Fruit fly (Drosophila melanogaster): ENCODE measurements around the gene Proc-R.

The Proc-R gene

dm6 chrX:4684444-4684924, 23.2 kb upstream of the Proc-R start (continued):
- no peak for TF ChIP-seq lov (optimal IDR thresholded peaks at IDR 0.05)
- peak; percentile 58; the same call in 1 of the 3 replicates for TF ChIP-seq lov (GFP tag; IDR thresholded peaks at IDR 0.05)
- peak; percentile 76 for TF ChIP-seq CG13775 (GFP tag; optimal IDR thresholded peaks at IDR 0.05)
- peak; percentile 31 for TF ChIP-seq salm (tag; optimal IDR thresholded peaks at IDR 0.05)
- peak; percentile 71 for TF ChIP-seq kni (GFP tag; optimal IDR thresholded peaks at IDR 0.05)
- TF ChIP-seq HLH54F (GFP tag; optimal IDR thresholded peaks at IDR 0.05) = peak; percentile 93
- TF ChIP-seq run (tag; optimal IDR thresholded peaks at IDR 0.05) = no peak
- peak; percentile 45 for TF ChIP-seq D19A (tag; optimal IDR thresholded peaks at IDR 0.05)
- TF ChIP-seq Lpt (GFP tag; optimal IDR thresholded peaks at IDR 0.05) = no peak
- peak; percentile 85 for TF ChIP-seq chn (GFP tag; optimal IDR thresholded peaks at IDR 0.05)
- TF ChIP-seq CG13287 (GFP tag; IDR thresholded peaks at IDR 0.05; ENCODE audit: partially characterized antibody) = peak; percentile 85
- TF ChIP-seq Hmr (GFP tag; optimal IDR thresholded peaks at IDR 0.05) = peak; percentile 91
- peak; percentile 88 for TF ChIP-seq HmgZ (tag; optimal IDR thresholded peaks at IDR 0.05)
- peak; percentile 88 for TF ChIP-seq sens-2 (GFP tag; IDR thresholded peaks at IDR 0.05)
- peak; percentile 73 for TF ChIP-seq pnt (GFP tag; optimal IDR thresholded peaks at IDR 0.05)
- peak; percentile 95 for TF ChIP-seq CG12769 (tag; optimal IDR thresholded peaks at IDR 0.05)
- peak; percentile 82 for TF ChIP-seq CG7987 (GFP tag; optimal IDR thresholded peaks at IDR 0.05)
- peak; percentile 76 for TF ChIP-seq maf-S (GFP tag; optimal IDR thresholded peaks at IDR 0.05)
- TF ChIP-seq lbe (GFP tag; optimal IDR thresholded peaks at IDR 0.05) = peak; percentile 37
- no peak for TF ChIP-seq fru (optimal IDR thresholded peaks at IDR 0.05)
- TF ChIP-seq Hand (GFP tag; optimal IDR thresholded peaks at IDR 0.05) = peak; percentile 50
- peak; percentile 74 for TF ChIP-seq CG17361 (GFP tag; IDR thresholded peaks at IDR 0.05)
- peak; percentile 90 for TF ChIP-seq BEAF-32 (GFP tag; optimal IDR thresholded peaks at IDR 0.05)
- peak; percentile 61 for TF ChIP-seq NC2β (GFP tag; optimal IDR thresholded peaks at IDR 0.05)
- peak; percentile 93 for TF ChIP-seq Dbx (GFP tag; IDR thresholded peaks at IDR 0.05)
- TF ChIP-seq Gug (GFP tag; IDR thresholded peaks at IDR 0.05) = peak; percentile 93
- peak; percentile 9 for TF ChIP-seq CTCF (GFP tag; optimal IDR thresholded peaks at IDR 0.05)
- peak; percentile 68 for TF ChIP-seq CG4820 (GFP tag; optimal IDR thresholded peaks at IDR 0.05)
- TF ChIP-seq B-H1 (GFP tag; IDR thresholded peaks at IDR 0.05) = peak; percentile 75
- TF ChIP-seq amos (GFP tag; IDR thresholded peaks at IDR 0.05; ENCODE audit: partially characterized antibody) = peak; percentile 85
- peak; percentile 85 for TF ChIP-seq repo (GFP tag; optimal IDR thresholded peaks at IDR 0.05)
- peak; percentile 89 for TF ChIP-seq CG16813 (GFP tag; IDR thresholded peaks at IDR 0.05; ENCODE audit: partially characterized antibody)
- peak; percentile 23 for TF ChIP-seq gsb-n (tag; optimal IDR thresholded peaks at IDR 0.05)
- no peak for TF ChIP-seq kah (GFP tag; optimal IDR thresholded peaks at IDR 0.05)
- peak; percentile 84 for TF ChIP-seq CG6791 (GFP tag; IDR thresholded peaks at IDR 0.05; ENCODE audit: partially characterized antibody)
- peak; percentile 82 for TF ChIP-seq CG4282 (GFP tag; optimal IDR thresholded peaks at IDR 0.05)
- peak; percentile 68 for TF ChIP-seq hbn (GFP tag; IDR thresholded peaks at IDR 0.05; ENCODE audit: partially characterized antibody)
- TF ChIP-seq Dfd (GFP tag; optimal IDR thresholded peaks at IDR 0.05) = no peak
- TF ChIP-seq CG9437 (GFP tag; optimal IDR thresholded peaks at IDR 0.05) = peak; percentile 44
- peak; percentile 85 for TF ChIP-seq knrl (GFP tag; IDR thresholded peaks at IDR 0.05; ENCODE audit: partially characterized antibody)
- TF ChIP-seq CG11085 (GFP tag; IDR thresholded peaks at IDR 0.05) = peak; percentile 89
- TF ChIP-seq ci (GFP tag; IDR thresholded peaks at IDR 0.05) = peak; percentile 88
- peak; percentile 89 for TF ChIP-seq CG18599 (GFP tag; optimal IDR thresholded peaks at IDR 0.05)
- TF ChIP-seq Dip2 (GFP tag; IDR thresholded peaks at IDR 0.05) = no peak
- peak; percentile 56 for TF ChIP-seq CG6813 (GFP tag; optimal IDR thresholded peaks at IDR 0.05)
- peak; percentile 85 for TF ChIP-seq Mrtf (GFP tag; IDR thresholded peaks at IDR 0.05)
- TF ChIP-seq Awh (GFP tag; IDR thresholded peaks at IDR 0.05) = peak; percentile 87
- TF ChIP-seq CG11696 (GFP tag; IDR thresholded peaks at IDR 0.05) = peak; percentile 75
- peak; percentile 81 for TF ChIP-seq HHEX (GFP tag; optimal IDR thresholded peaks at IDR 0.05)
- peak; percentile 89 for TF ChIP-seq ken (GFP tag; IDR thresholded peaks at IDR 0.05)
- TF ChIP-seq CG13624 (GFP tag; optimal IDR thresholded peaks at IDR 0.05) = peak; percentile 87
- TF ChIP-seq Dad (GFP tag; optimal IDR thresholded peaks at IDR 0.05) = peak; percentile 84

Data from whole organism, embryonic.